Fruit fly (Drosophila melanogaster) whole organism, embryonic: ENCODE data around the gene Ppm1.

ENCODE experiments used
- Awh ChIP-seq: fragments of 200-800 bp; sonication (Bioruptor generic); IDR thresholded peaks from 2 replicates; pipeline ENCODE4, ENCODE4 v1.3.6; 2022; ENCODE audit warnings: missing biosample characterization, missing genetic modification characterization
- BEAF-32 ChIP-seq: fragments of 200-800 bp; sonication (Bioruptor generic); optimal IDR thresholded peaks from 3 replicates; lab custom pipeline; 2017; ENCODE audit warnings: missing biosample characterization, missing genetic modification characterization, mild to moderate bottlenecking, moderate library complexity, missing genetic modification reagents
- CG10431 ChIP-seq: fragments of 200-800 bp; sonication (Bioruptor generic); optimal IDR thresholded peaks from 3 replicates; lab custom pipeline; 2018; ENCODE audit warnings: missing biosample characterization, mild to moderate bottlenecking, missing genetic modification characterization
- CG11504 ChIP-seq: fragments of 200-800 bp; sonication (Bioruptor generic); optimal IDR thresholded peaks from 3 replicates; lab custom pipeline; 2019; ENCODE audit warnings: missing biosample characterization, mild to moderate bottlenecking, missing genetic modification characterization, moderate library complexity
- CG12071 ChIP-seq: fragments of 200-800 bp; sonication (Bioruptor generic); optimal IDR thresholded peaks from 3 replicates; lab custom pipeline; 2018; ENCODE audit warnings: missing biosample characterization, mild to moderate bottlenecking, missing genetic modification characterization
- CG13424 ChIP-seq: fragments of 200-800 bp; sonication (Bioruptor generic); optimal IDR thresholded peaks from 2 replicates; lab custom pipeline; 2019; ENCODE audit warnings: missing biosample characterization, mild to moderate bottlenecking, missing genetic modification characterization, moderate library complexity
- CG14014 ChIP-seq: fragments of 200-800 bp; sonication (Bioruptor generic); IDR thresholded peaks from 2 replicates; pipeline ENCODE4 v1.3.6; 2022; ENCODE audit warnings: missing biosample characterization, missing genetic modification characterization
- CG14050 ChIP-seq: fragments of 200-800 bp; sonication (Bioruptor generic); IDR thresholded peaks from 3 replicates; pipeline ENCODE4 v1.3.6; 2022; ENCODE audit warnings: missing biosample characterization, missing genetic modification characterization
- CG14667 ChIP-seq: fragments of 200-800 bp; sonication (Bioruptor generic); IDR thresholded peaks from 2 replicates; pipeline ENCODE4 v1.3.6; 2022; ENCODE audit warnings: missing biosample characterization, missing genetic modification characterization
- CG15011 ChIP-seq: fragments of 200-800 bp; sonication (Bioruptor generic); optimal IDR thresholded peaks from 3 replicates; lab custom pipeline; 2018; ENCODE audit warnings: missing biosample characterization, mild to moderate bottlenecking, missing genetic modification characterization
- CG15514 ChIP-seq: fragments of 200-800 bp; sonication (Bioruptor generic); optimal IDR thresholded peaks from 3 replicates; lab custom pipeline; 2017; ENCODE audit warnings: missing biosample characterization, missing genetic modification characterization, mild to moderate bottlenecking, moderate library complexity, missing genetic modification reagents
- CG1603 ChIP-seq: fragments of 200-800 bp; sonication (Bioruptor generic); optimal IDR thresholded peaks from 2 replicates; lab custom pipeline; 2019; ENCODE audit warnings: missing biosample characterization, mild to moderate bottlenecking, missing genetic modification characterization, moderate library complexity
- CG18764 ChIP-seq: fragments of 200-800 bp; sonication (Bioruptor generic); optimal IDR thresholded peaks from 3 replicates; lab custom pipeline; 2016; ENCODE audit warnings: missing biosample characterization, missing genetic modification characterization
- CG2712 ChIP-seq: fragments of 200-800 bp; optimal IDR thresholded peaks from 3 replicates; lab custom pipeline; 2019; ENCODE audit warnings: missing biosample characterization, mild to moderate bottlenecking, missing genetic modification characterization, moderate library complexity
- CG3163 ChIP-seq: fragments of 200-800 bp; sonication (Bioruptor generic); optimal IDR thresholded peaks from 3 replicates; lab custom pipeline; 2016; ENCODE audit warnings: missing biosample characterization, missing genetic modification characterization
- CG33213 ChIP-seq: fragments of 200-800 bp; sonication (Bioruptor generic); optimal IDR thresholded peaks from 3 replicates; lab custom pipeline; 2016; ENCODE audit warnings: missing biosample characterization, missing genetic modification characterization
- CG34422 ChIP-seq: fragments of 200-800 bp; sonication (Bioruptor generic); IDR thresholded peaks from 3 replicates; pipeline ENCODE4 v1.3.6; 2022; ENCODE audit warnings: missing biosample characterization, missing genetic modification characterization
- CG4282 ChIP-seq: fragments of 200-800 bp; sonication (Bioruptor generic); optimal IDR thresholded peaks from 2 replicates; lab custom pipeline; 2016; ENCODE audit warnings: missing biosample characterization, missing genetic modification characterization
- CG4617 ChIP-seq: fragments of 200-800 bp; sonication (Bioruptor generic); optimal IDR thresholded peaks from 3 replicates; lab custom pipeline; 2016; ENCODE audit warnings: missing biosample characterization, missing genetic modification characterization, borderline replicate concordance
- CG6175 ChIP-seq: fragments of 200-800 bp; sonication (Bioruptor generic); IDR thresholded peaks from 3 replicates; pipeline ENCODE4 v1.3.6; 2022; ENCODE audit warnings: missing biosample characterization, missing genetic modification characterization
- CG6272 ChIP-seq: fragments of 200-800 bp; sonication (Bioruptor generic); IDR thresholded peaks from 2 replicates; pipeline ENCODE4 v1.3.6; 2022; ENCODE audit warnings: missing biosample characterization, missing genetic modification characterization
- Dbx ChIP-seq: fragments of 200-800 bp; sonication (Bioruptor generic); IDR thresholded peaks from 3 replicates; pipeline ENCODE4 v1.3.6; 2022; ENCODE audit warnings: missing biosample characterization, missing genetic modification characterization
- HLH4C ChIP-seq: fragments of 200-800 bp; sonication (Bioruptor generic); IDR thresholded peaks from 3 replicates; pipeline ENCODE4 v1.3.6; 2022; ENCODE audit warnings: missing biosample characterization, missing genetic modification characterization; ENCODE audit not compliant: partially characterized antibody
- Hsf ChIP-seq: fragments of 200-800 bp; sonication (Bioruptor generic); optimal IDR thresholded peaks from 3 replicates; lab custom pipeline; 2016; ENCODE audit warnings: missing biosample characterization, missing genetic modification characterization
- MESR4 ChIP-seq: fragments of 200-800 bp; sonication (Bioruptor generic); optimal IDR thresholded peaks from 2 replicates; lab custom pipeline; 2018; ENCODE audit warnings: missing biosample characterization, mild to moderate bottlenecking, missing genetic modification characterization, moderate library complexity
- Sox102F ChIP-seq: fragments of 200-800 bp; sonication (Bioruptor generic); optimal IDR thresholded peaks from 2 replicates; lab custom pipeline; 2018; ENCODE audit warnings: missing biosample characterization, mild to moderate bottlenecking, missing genetic modification characterization, moderate library complexity
- aop ChIP-seq: fragments of 200-800 bp; sonication (Bioruptor generic); IDR thresholded peaks from 2 replicates; pipeline ENCODE4 v1.3.6; 2022; ENCODE audit warnings: missing biosample characterization, missing genetic modification characterization
- ato ChIP-seq: fragments of 200-800 bp; sonication (Bioruptor generic); IDR thresholded peaks from 2 replicates; pipeline ENCODE4 v1.3.6; 2022; ENCODE audit warnings: missing biosample characterization, missing genetic modification characterization; ENCODE audit not compliant: partially characterized antibody
- bowl ChIP-seq: fragments of 200-800 bp; sonication (Bioruptor generic); IDR thresholded peaks from 2 replicates; pipeline ENCODE4 v1.3.6; 2022; ENCODE audit warnings: missing biosample characterization, missing genetic modification characterization
- chn ChIP-seq: fragments of 200-800 bp; sonication (Bioruptor generic); optimal IDR thresholded peaks from 2 replicates; lab custom pipeline; 2016; ENCODE audit warnings: missing biosample characterization, missing genetic modification characterization
- ci ChIP-seq: fragments of 200-800 bp; sonication (Bioruptor generic); IDR thresholded peaks from 3 replicates; pipeline ENCODE4 v1.3.6; 2022; ENCODE audit warnings: missing biosample characterization, missing genetic modification characterization
- da ChIP-seq: fragments of 200-800 bp; sonication (Bioruptor generic); optimal IDR thresholded peaks from 2 replicates; lab custom pipeline; 2016; ENCODE audit warnings: missing biosample characterization, missing genetic modification characterization
- ftz-f1 ChIP-seq: fragments of 200-800 bp; sonication (Bioruptor generic); optimal IDR thresholded peaks from 2 replicates; lab custom pipeline; 2016; ENCODE audit warnings: missing biosample characterization, missing genetic modification characterization
- gsb-n ChIP-seq: fragments of 200-800 bp; sonication (Bioruptor generic); optimal IDR thresholded peaks from 3 replicates; lab custom pipeline; 2018; ENCODE audit warnings: missing biosample characterization, mild to moderate bottlenecking, missing genetic modification characterization
- hbn ChIP-seq: fragments of 200-800 bp; sonication (Bioruptor generic); IDR thresholded peaks from 2 replicates; pipeline ENCODE4 v1.3.6; 2022; ENCODE audit warnings: missing biosample characterization, missing genetic modification characterization; ENCODE audit not compliant: partially characterized antibody
- her ChIP-seq: fragments of 200-800 bp; sonication (Bioruptor generic); optimal IDR thresholded peaks from 2 replicates; lab custom pipeline; 2016; ENCODE audit warnings: missing biosample characterization, missing genetic modification characterization
- hkb ChIP-seq, 2 experiments: fragments of 200-800 bp in 1 of 2; fragments of >200 bp in 1 of 2; sonication (Bioruptor generic) in 1 of 2; IDR thresholded peaks in 1 of 2; optimal IDR thresholded peaks in 1 of 2; 2 replicates each; pipeline versions ENCODE4 v1.3.6 to Lab custom; 2017 to 2022; ENCODE audit warnings: missing biosample characterization in 1 of 2, missing genetic modification characterization in 1 of 2
- kay ChIP-seq: fragments of 200-800 bp; sonication (Bioruptor generic); optimal IDR thresholded peaks from 2 replicates; lab custom pipeline; 2016; ENCODE audit warnings: missing biosample characterization, missing genetic modification characterization
- maf-S ChIP-seq: fragments of 200-800 bp; sonication (Bioruptor generic); optimal IDR thresholded peaks from 2 replicates; lab custom pipeline; 2016; ENCODE audit warnings: missing biosample characterization, missing genetic modification characterization
- nerfin-2 ChIP-seq: fragments of 200-800 bp; sonication (Bioruptor generic); IDR thresholded peaks from 2 replicates; pipeline ENCODE4 v1.3.6; 2022; ENCODE audit warnings: missing biosample characterization, missing genetic modification characterization; ENCODE audit not compliant: partially characterized antibody
- pan ChIP-seq, 4 experiments: fragments of >200 bp in 3 of 4; fragments of 200-800 bp in 1 of 4; sonication (Bioruptor generic) in 1 of 4; optimal IDR thresholded peaks in 3 of 4; IDR thresholded peaks in 1 of 4; 2 replicates each; pipeline versions ENCODE4 v1.3.6 to Lab custom; 2017 to 2022; ENCODE audit warnings: missing biosample characterization in 2 of 4, missing genetic modification characterization in 2 of 4, mixed read lengths in 1 of 4
- peb ChIP-seq: fragments of 200-800 bp; sonication (Bioruptor generic); IDR thresholded peaks from 2 replicates; pipeline ENCODE4 v1.3.6; 2022; ENCODE audit warnings: missing biosample characterization, missing genetic modification characterization
- ranshi ChIP-seq: fragments of 200-800 bp; sonication (Bioruptor generic); IDR thresholded peaks from 2 replicates; pipeline ENCODE4 v1.3.6; 2022; ENCODE audit warnings: missing biosample characterization, missing genetic modification characterization
- scrt ChIP-seq: fragments of 200-800 bp; sonication (Bioruptor generic); optimal IDR thresholded peaks from 2 replicates; lab custom pipeline; 2018; ENCODE audit warnings: missing biosample characterization, mild to moderate bottlenecking, missing genetic modification characterization, moderate library complexity
- slbo ChIP-seq: fragments of 200-800 bp; sonication (Bioruptor generic); IDR thresholded peaks from 2 replicates; pipeline ENCODE4 v1.3.6; 2022; ENCODE audit warnings: missing biosample characterization, missing genetic modification characterization
- tap ChIP-seq: fragments of 200-800 bp; optimal IDR thresholded peaks from 3 replicates; lab custom pipeline; 2019; ENCODE audit warnings: missing biosample characterization, mild to moderate bottlenecking, missing genetic modification characterization, moderate library complexity
- tin ChIP-seq: fragments of 200-800 bp; sonication (Bioruptor generic); optimal IDR thresholded peaks from 3 replicates; lab custom pipeline; 2016; ENCODE audit warnings: missing biosample characterization, missing genetic modification characterization
- tup ChIP-seq: fragments of 200-800 bp; sonication (Bioruptor generic); optimal IDR thresholded peaks from 2 replicates; lab custom pipeline; 2016; ENCODE audit warnings: missing biosample characterization, mild to moderate bottlenecking, missing genetic modification characterization, moderate library complexity
- unc-4 ChIP-seq: fragments of 200-800 bp; sonication (Bioruptor generic); IDR thresholded peaks from 2 replicates; pipeline ENCODE4 v1.3.6; 2022; ENCODE audit warnings: missing biosample characterization, missing genetic modification characterization; ENCODE audit not compliant: partially characterized antibody

The Ppm1 gene

dm6 chr3L:552950-553349, 28.2 kb upstream of the Ppm1 start (continued):
- TF ChIP-seq gsb-n (tag; lab: Kevin White, UChicago): peak; percentile 28
- peak; percentile 29 for TF ChIP-seq tup
- peak; percentile 20 for TF ChIP-seq CG4617 (GFP tag; lab: Kevin White, UChicago)
- TF ChIP-seq Dbx (GFP tag; lab: Robert Waterston, UW): peak; percentile 62
- TF ChIP-seq MESR4 (GFP tag; lab: Kevin White, UChicago): no peak
- no peak; the same call in 2 of the 3 replicates for TF ChIP-seq CG6175
- TF ChIP-seq hbn (GFP tag; lab: Robert Waterston, UW): no peak
- TF ChIP-seq pan (optimal IDR thresholded peaks at IDR 0.05; lab: Kevin White, UChicago): no peak
- TF ChIP-seq pan (GFP tag; optimal IDR thresholded peaks at IDR 0.05 in 1 of 2, IDR thresholded peaks at IDR 0.05 in 1 of 2): peak in 1 of 2 experiments; percentile 77
- no peak for TF ChIP-seq hkb (optimal IDR thresholded peaks at IDR 0.05; lab: Kevin White, UChicago)
- peak; percentile 82 for TF ChIP-seq hkb (GFP tag; IDR thresholded peaks at IDR 0.05; lab: Robert Waterston, UW)
- TF ChIP-seq CG11504 (tag; lab: Kevin White, UChicago): peak; percentile 82
- TF ChIP-seq peb (GFP tag; lab: Robert Waterston, UW): peak; percentile 55; the same call in 1 of the 2 replicates
- TF ChIP-seq unc-4 (GFP tag; lab: Robert Waterston, UW): no peak
- TF ChIP-seq scrt (GFP tag; lab: Kevin White, UChicago): peak; percentile 50
- TF ChIP-seq nerfin-2 (GFP tag; lab: Robert Waterston, UW): no peak
- TF ChIP-seq CG33213 (GFP tag; lab: Kevin White, UChicago): peak; percentile 46
- TF ChIP-seq ranshi (GFP tag; lab: Robert Waterston, UW): peak; percentile 81
- TF ChIP-seq CG34422 (GFP tag; lab: Robert Waterston, UW): peak; percentile 74
- TF ChIP-seq CG18764 (GFP tag; lab: Kevin White, UChicago): peak; percentile 35
- peak; percentile 8 for TF ChIP-seq ftz-f1
- TF ChIP-seq CG2712 (tag; lab: Kevin White, UChicago): peak; percentile 67
- TF ChIP-seq CG4282 (GFP tag; lab: Kevin White, UChicago): peak; percentile 32
- peak; percentile 82 for TF ChIP-seq ci
- TF ChIP-seq CG3163 (GFP tag; lab: Kevin White, UChicago): peak; percentile 34
- TF ChIP-seq CG15011 (GFP tag; lab: Kevin White, UChicago): peak; percentile 51
- TF ChIP-seq Hsf (GFP tag; lab: Kevin White, UChicago): peak; percentile 55
- peak; percentile 65 for TF ChIP-seq CG13424 (tag; lab: Kevin White, UChicago)
- TF ChIP-seq ato (GFP tag; lab: Robert Waterston, UW): no peak
- peak; percentile 59 for TF ChIP-seq tin (GFP tag; lab: Kevin White, UChicago)
- peak; percentile 79 for TF ChIP-seq CG14014
- peak; percentile 62 for TF ChIP-seq CG14667
- TF ChIP-seq maf-S (GFP tag; lab: Kevin White, UChicago): peak; percentile 67
- peak; percentile 80 for TF ChIP-seq her (GFP tag; lab: Kevin White, UChicago)
- 0 out of 2 replicates have a peak, but pooled peaks have one; percentile 25 for TF ChIP-seq bowl (GFP tag; lab: Robert Waterston, UW)
- TF ChIP-seq kay: no peak
- peak; percentile 59 for TF ChIP-seq CG6272 (GFP tag; lab: Robert Waterston, UW)
- TF ChIP-seq CG1603: peak; percentile 81
- peak; percentile 73 for TF ChIP-seq CG15514 (GFP tag; lab: Kevin White, UChicago)
- TF ChIP-seq da (GFP tag; lab: Kevin White, UChicago): no peak
- TF ChIP-seq CG10431 (GFP tag; lab: Kevin White, UChicago): no peak
- 0 out of 2 replicates have a peak, but pooled peaks have one; percentile 4 for TF ChIP-seq aop (GFP tag; lab: Robert Waterston, UW)
- TF ChIP-seq HLH4C (GFP tag; lab: Robert Waterston, UW): no peak
- TF ChIP-seq slbo: peak; percentile 82
- TF ChIP-seq CG12071 (GFP tag; lab: Kevin White, UChicago): peak; percentile 83
- peak; percentile 69 for TF ChIP-seq chn (GFP tag; lab: Kevin White, UChicago)
- TF ChIP-seq CG14050: peak; percentile 64; the same call in 2 of the 3 replicates
- TF ChIP-seq Awh (GFP tag; lab: Robert Waterston, UW): peak; percentile 79
- peak; percentile 70 for TF ChIP-seq tap (tag; lab: Kevin White, UChicago)
- peak; percentile 74 for TF ChIP-seq Sox102F (GFP tag; lab: Kevin White, UChicago)
- no peak for TF ChIP-seq BEAF-32
